Worm (Caenorhabditis elegans) whole organism, midembryonic: ENCODE data around the gene B0334.20.
A peak's percentile ranks its signal among the peaks of the same experiment; 100 is the strongest.

ENCODE experiments used
- T22C8.4 ChIP-seq: fragments of 200-800 bp; sonication (Bioruptor generic); IDR thresholded peaks from 2 replicates; pipeline ENCODE4 v1.3.6; 2022; ENCODE audit warnings: missing genetic modification characterization, missing compliant biosample characterization
- cog-1 ChIP-seq: sonication (generic microtip); optimal IDR thresholded peaks from 2 replicates; lab custom pipeline; 2016; ENCODE audit warnings: missing genetic modification characterization, missing compliant biosample characterization
- flt-1 ChIP-seq: fragments of 200-800 bp; sonication (Bioruptor generic); IDR thresholded peaks from 2 replicates; pipeline ENCODE4 v1.3.6; 2022; ENCODE audit warnings: missing genetic modification characterization, missing compliant biosample characterization
- klf-2 ChIP-seq: fragments of 200-800 bp; sonication (Bioruptor generic); conservative IDR thresholded peaks from 2 replicates; pipeline ENCODE4 v1.3.6; 2022; ENCODE audit warnings: missing genetic modification reagents, missing genetic modification characterization, missing compliant biosample characterization
- med-1 ChIP-seq: sonication (generic microtip); optimal IDR thresholded peaks from 2 replicates; lab custom pipeline; 2017; ENCODE audit warnings: missing genetic modification characterization, mild to moderate bottlenecking, missing compliant biosample characterization, antibody characterized with exemption, missing genetic modification reagents; ENCODE audit not compliant: insufficient read depth
- ref-1 ChIP-seq: fragments of 200-800 bp; sonication (Bioruptor generic); conservative IDR thresholded peaks from 2 replicates; pipeline ENCODE4 v1.3.6; 2022; ENCODE audit warnings: missing genetic modification reagents, missing genetic modification characterization, missing compliant biosample characterization
- ztf-23 ChIP-seq: fragments of 200-800 bp; sonication (Bioruptor generic); IDR thresholded peaks from 2 replicates; pipeline ENCODE4 v1.3.6; 2022; ENCODE audit warnings: missing genetic modification reagents, missing genetic modification characterization, missing compliant biosample characterization
- ztf-29 ChIP-seq: fragments of 200-800 bp; sonication (Bioruptor generic); IDR thresholded peaks from 2 replicates; pipeline ENCODE4 v1.3.6; 2022; ENCODE audit warnings: missing genetic modification reagents, missing genetic modification characterization, missing compliant biosample characterization

ce11 chrII:11542385-11542784, 42.1 kb upstream of the B0334.20 start, which contains the start of gene gtf-2E2:
- TF ChIP-seq flt-1 (GFP tag; lab: Robert Waterston, UW) = no peak
- TF ChIP-seq cog-1 (tag; lab: Kevin White, UChicago) = no peak
- TF ChIP-seq med-1 (GFP tag; lab: Kevin White, UChicago) = no peak
- TF ChIP-seq klf-2 (GFP tag; lab: Robert Waterston, UW) = no peak
- no peak for TF ChIP-seq ref-1 (GFP tag; lab: Robert Waterston, UW)
- TF ChIP-seq ztf-23 (GFP tag; lab: Robert Waterston, UW) = no peak
- TF ChIP-seq ztf-29 = no peak
- TF ChIP-seq T22C8.4 (GFP tag; lab: Robert Waterston, UW) = peak; percentile 62
